Worm (Caenorhabditis elegans) whole organism, mixed stage, embryonic: ENCODE results near the gene lact-5.

Source experiments
- M03D4.4 ChIP-seq: sonication (generic microtip); optimal IDR thresholded peaks from 2 replicates; lab custom pipeline; 2017; ENCODE audit warnings: mild to moderate bottlenecking, missing genetic modification characterization, missing compliant biosample characterization
- blmp-1 ChIP-seq: fragments of 150-350 bp; optimal IDR thresholded peaks from 2 replicates; lab custom pipeline; 2014; ENCODE audit warnings: missing biosample characterization, missing genetic modification characterization
- ceh-39 ChIP-seq: fragments of 150-350 bp; optimal IDR thresholded peaks from 2 replicates; lab custom pipeline; 2014; ENCODE audit warnings: missing biosample characterization, missing genetic modification characterization
- ceh-83 ChIP-seq: fragments of 200-800 bp; sonication (Bioruptor generic); optimal IDR thresholded peaks from 2 replicates; lab custom pipeline; 2018; ENCODE audit warnings: mild to moderate bottlenecking, missing genetic modification characterization, missing compliant biosample characterization
- drap-1 ChIP-seq: fragments of 200-800 bp; sonication (Bioruptor generic); optimal IDR thresholded peaks from 3 replicates; lab custom pipeline; 2018; ENCODE audit warnings: mild to moderate bottlenecking, missing genetic modification characterization, missing compliant biosample characterization
- elt-1 ChIP-seq: sonication (generic microtip); optimal IDR thresholded peaks from 2 replicates; lab custom pipeline; 2017; ENCODE audit warnings: missing genetic modification characterization, mild to moderate bottlenecking, missing compliant biosample characterization, antibody characterized with exemption, moderate library complexity, borderline replicate concordance; ENCODE audit not compliant: insufficient read depth
- elt-3 ChIP-seq: fragments of 150-350 bp; optimal IDR thresholded peaks from 2 replicates; lab custom pipeline; 2014; ENCODE audit warnings: missing biosample characterization, missing genetic modification characterization
- ham-2 ChIP-seq: fragments of 200-800 bp; sonication (Bioruptor generic); optimal IDR thresholded peaks from 2 replicates; lab custom pipeline; 2018; ENCODE audit warnings: mild to moderate bottlenecking, missing genetic modification characterization, missing compliant biosample characterization
- hlh-1 ChIP-seq: fragments of 150-350 bp; optimal IDR thresholded peaks from 2 replicates; lab custom pipeline; 2014; ENCODE audit warnings: missing biosample characterization, missing genetic modification reagents, missing genetic modification characterization
- mep-1 ChIP-seq: fragments of 150-350 bp; optimal IDR thresholded peaks from 2 replicates; lab custom pipeline; 2017; ENCODE audit warnings: missing biosample characterization, missing genetic modification reagents, missing genetic modification characterization, inconsistent platforms
- nhr-2 ChIP-seq: fragments of 150-350 bp; optimal IDR thresholded peaks from 2 replicates; lab custom pipeline; 2014; ENCODE audit warnings: missing biosample characterization, missing genetic modification characterization
- nhr-237 ChIP-seq: fragments of 150-350 bp; optimal IDR thresholded peaks from 2 replicates; lab custom pipeline; 2014; ENCODE audit warnings: missing biosample characterization, missing genetic modification characterization
- nhr-28 ChIP-seq: fragments of 150-350 bp; optimal IDR thresholded peaks from 2 replicates; lab custom pipeline; 2014; ENCODE audit warnings: missing biosample characterization, missing genetic modification characterization
- nhr-76 ChIP-seq: sonication (generic microtip); optimal IDR thresholded peaks from 2 replicates; lab custom pipeline; 2017; ENCODE audit warnings: missing biosample characterization, missing genetic modification characterization
- snpc-4 ChIP-seq: fragments of 150-350 bp; optimal IDR thresholded peaks from 2 replicates; lab custom pipeline; 2014; ENCODE audit warnings: missing biosample characterization, missing genetic modification characterization
- sptf-1 ChIP-seq: sonication (generic microtip); optimal IDR thresholded peaks from 2 replicates; lab custom pipeline; 2017; ENCODE audit warnings: mild to moderate bottlenecking, missing genetic modification characterization, moderate library complexity, missing compliant biosample characterization
- unc-120 ChIP-seq: sonication (generic microtip); optimal IDR thresholded peaks from 2 replicates; lab custom pipeline; 2017; ENCODE audit warnings: missing genetic modification characterization, missing compliant biosample characterization; ENCODE audit not compliant: poor library complexity, severe bottlenecking
- zip-8 ChIP-seq: fragments of 150-350 bp; optimal IDR thresholded peaks from 2 replicates; lab custom pipeline; 2014; ENCODE audit warnings: missing biosample characterization, missing genetic modification characterization

Gene lact-5

ce11 chrII:4769886-4770285, 51.7 kb downstream of the lact-5 start:
- TF ChIP-seq zip-8 (tag; lab: Kevin White, UChicago) (no peak), hlh-1 (no peak), elt-1 (tag; lab: Kevin White, UChicago) (no peak), mep-1 (tag; lab: Kevin White, UChicago) (no peak), M03D4.4 (no peak), blmp-1 (no peak), sptf-1 (tag; lab: Kevin White, UChicago) (no peak), nhr-2 (tag; lab: Kevin White, UChicago) (no peak), unc-120 (no peak)

DNA sequence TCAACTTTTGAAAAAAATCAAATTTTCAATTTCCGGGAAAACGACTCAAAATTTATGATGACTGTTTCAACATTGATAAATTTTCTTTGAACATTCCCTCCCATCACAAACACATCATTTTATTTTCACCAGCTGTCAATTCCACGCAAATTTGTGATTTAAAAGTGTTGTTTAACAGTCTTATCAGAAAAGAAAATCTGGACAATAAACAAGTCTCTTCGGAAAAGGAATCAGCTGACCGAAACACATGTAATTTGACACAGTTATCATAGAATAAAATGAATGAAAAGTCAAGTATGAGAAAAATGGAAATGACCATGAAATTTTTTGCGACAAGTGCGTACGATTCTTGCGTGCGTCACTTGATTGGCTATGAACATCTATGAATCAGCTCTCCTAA, 52.4 kb downstream of the lact-5 start:
- TF ChIP-seq elt-1 (tag; lab: Kevin White, UChicago) = no peak
- no peak for TF ChIP-seq nhr-237 (tag; lab: Kevin White, UChicago)
- no peak for TF ChIP-seq nhr-76 (tag; lab: Kevin White, UChicago)
- no peak for TF ChIP-seq nhr-28 (tag; lab: Kevin White, UChicago)
- no peak for TF ChIP-seq ceh-83 (GFP tag; lab: Kevin White, UChicago)
- no peak for TF ChIP-seq zip-8 (tag; lab: Kevin White, UChicago)
- TF ChIP-seq mep-1 (tag; lab: Kevin White, UChicago) = no peak
- TF ChIP-seq drap-1 (GFP tag; lab: Kevin White, UChicago) = no peak
- TF ChIP-seq ham-2 (GFP tag; lab: Kevin White, UChicago) = no peak
- TF ChIP-seq ceh-39 (tag; lab: Kevin White, UChicago) = no peak
- no peak for TF ChIP-seq snpc-4 (tag; lab: Kevin White, UChicago)
- no peak for TF ChIP-seq elt-3 (tag; lab: Kevin White, UChicago)
